Worm (Caenorhabditis elegans): ENCODE results near the gene W04B5.5.
"Not testable (repeated sequence)": the region's sequence is repeated elsewhere in the genome, so short reads cannot be mapped to it uniquely, and the experiment has no call there.

W04B5.5 gene

DNA sequence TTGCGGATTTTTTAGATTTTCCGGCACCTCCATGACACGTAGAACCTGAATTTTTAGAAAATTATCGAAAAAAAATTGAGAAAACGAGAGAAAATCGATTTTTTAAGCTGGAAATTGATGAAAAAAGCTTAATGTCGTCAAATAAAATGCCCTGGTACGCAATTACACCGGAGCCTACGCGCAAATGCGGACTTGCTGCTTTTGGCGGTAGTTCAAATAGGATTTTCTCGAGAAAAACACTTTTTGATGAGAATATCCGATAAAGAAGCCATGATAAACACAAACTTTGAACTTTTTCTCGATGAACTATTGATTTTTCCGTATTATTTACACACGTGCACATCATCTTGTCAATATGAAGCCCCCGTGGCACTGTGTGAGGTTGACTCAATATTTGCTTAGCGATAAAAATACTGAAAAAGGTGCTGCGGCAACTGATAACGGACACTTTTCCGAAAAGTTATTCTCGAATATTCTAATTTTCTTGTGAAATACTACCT lies at the start of gene W04B5.5, which contains the start of gene W04B5.3:
TSS of gene W04B5.5 (minus strand) at position 51 of the 500 bp plus-strand sequence.
TSS of gene W04B5.3 (plus strand) at position 356 of the 500 bp plus-strand sequence.
- TF ChIP-seq tbx-11 (GFP tag; IDR thresholded peaks at IDR 0.05): no peak
- no peak for TF ChIP-seq tbx-37 (GFP tag; conservative IDR thresholded peaks at IDR 0.05)
- peak; percentile 45 for TF ChIP-seq F13C5.2 (tag; optimal IDR thresholded peaks at IDR 0.05)
- 0 out of 2 replicates have a peak, but pooled peaks have one; percentile 19 for TF ChIP-seq flt-1 (GFP tag; IDR thresholded peaks at IDR 0.05)

DNA sequence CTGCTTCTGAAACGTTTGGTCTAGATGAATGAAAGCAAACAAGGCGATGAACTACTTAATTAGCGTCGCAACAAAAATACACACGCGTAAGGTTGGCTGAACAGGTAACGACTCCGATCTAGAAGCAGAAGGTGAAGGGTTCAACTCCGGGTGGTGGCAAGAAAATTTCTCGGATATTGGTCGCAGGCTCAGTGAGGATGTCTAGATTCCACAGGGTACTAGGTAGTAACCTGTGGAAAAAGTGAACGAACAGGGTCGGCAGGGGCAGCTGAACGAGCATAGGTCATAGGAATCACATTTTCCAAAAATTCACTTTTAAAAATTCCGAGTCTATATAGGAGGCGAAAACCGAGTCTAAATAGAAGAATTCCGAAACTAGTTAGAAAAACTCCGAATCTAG lies 42.4 kb upstream of the W04B5.5 start:
- 0 out of 2 replicates have a peak, but pooled peaks have one; percentile 16 for TF ChIP-seq pes-1 (GFP tag; IDR thresholded peaks at IDR 0.05)

DNA sequence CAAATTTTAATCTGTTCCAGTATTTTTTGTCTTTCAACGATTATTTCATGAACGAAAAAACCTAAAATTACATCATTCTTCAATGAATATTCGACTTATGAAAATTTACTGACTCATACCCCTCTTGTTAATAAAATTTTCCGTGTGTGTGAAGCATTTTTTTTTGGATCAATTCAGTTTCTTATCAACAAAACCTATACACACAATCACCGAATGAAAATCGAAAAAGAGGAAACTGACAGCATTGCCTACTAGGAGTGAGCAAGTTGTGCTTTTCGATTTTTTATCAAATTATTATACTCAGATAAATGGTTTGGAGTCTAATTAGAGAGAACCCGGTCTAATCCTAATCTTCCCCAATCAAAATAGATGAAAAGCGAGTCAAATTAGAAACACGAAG lies 40.7 kb upstream of the W04B5.5 start, which contains the start of gene E02H9.3:
TSS of gene E02H9.3 (plus strand) at position 301 of the 400 bp plus-strand sequence.
- TF ChIP-seq sea-1 (GFP tag; conservative IDR thresholded peaks at IDR 0.05); ets-7 (tag; optimal IDR thresholded peaks at IDR 0.05); aly-1 (tag; optimal IDR thresholded peaks at IDR 0.05): not testable (repeated sequence)

DNA sequence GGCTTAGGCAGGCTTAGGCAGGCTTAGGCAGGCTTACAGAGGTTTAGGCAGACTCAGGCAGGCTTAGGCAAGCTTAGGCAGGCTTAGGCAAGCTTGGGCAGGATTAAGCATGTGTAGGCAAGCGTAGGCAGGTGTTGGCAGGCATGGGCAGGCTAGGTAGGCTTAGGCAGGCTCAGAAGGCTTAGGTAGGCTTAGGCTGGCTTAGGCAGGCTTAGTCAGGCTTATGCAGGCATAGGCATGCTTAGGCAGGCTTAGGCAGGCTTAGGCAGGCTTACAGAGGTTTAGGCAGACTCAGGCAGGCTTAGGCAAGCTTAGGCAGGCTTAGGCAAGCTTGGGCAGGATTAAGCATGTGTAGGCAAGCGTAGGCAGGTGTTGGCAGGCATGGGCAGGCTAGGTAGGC lies 37.4 kb upstream of the W04B5.5 start:
- peak; percentile 69 for TF ChIP-seq ceh-36 (tag; optimal IDR thresholded peaks at IDR 0.05)

DNA sequence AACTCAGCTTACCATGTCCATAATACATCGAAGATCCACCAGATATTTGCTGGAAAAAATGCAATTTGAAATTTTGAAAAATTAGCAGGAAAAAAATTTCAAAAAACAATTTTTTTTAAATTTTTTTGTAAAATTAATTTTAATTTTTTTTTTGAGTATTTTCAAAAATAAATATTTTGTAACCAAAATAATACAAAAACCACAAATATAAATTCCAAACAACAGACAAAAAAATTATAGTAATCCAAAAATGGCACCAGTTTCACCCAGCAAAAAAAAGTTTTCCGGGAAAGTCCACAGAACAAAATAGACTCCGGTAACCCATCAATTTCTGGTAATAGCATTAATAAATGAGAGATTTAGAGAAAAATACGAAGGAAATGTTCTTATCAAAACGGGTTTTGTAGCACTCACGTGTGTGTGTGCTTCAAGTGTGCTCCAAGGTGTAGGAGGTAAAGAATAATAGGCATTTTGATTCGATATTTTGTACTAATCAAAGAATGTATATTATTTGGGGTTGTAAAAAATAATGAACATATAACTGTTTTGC lies 36.8 kb upstream of the W04B5.5 start, which contains the start of gene nhr-121:
TSS of gene nhr-121 (minus strand) at position 51 of the 550 bp plus-strand sequence.
- TF ChIP-seq tbx-11 (GFP tag; IDR thresholded peaks at IDR 0.05) (no peak), flt-1 (GFP tag; IDR thresholded peaks at IDR 0.05) (no peak), ama-1 (optimal IDR thresholded peaks at IDR 0.05) (no peak), hnd-1 (tag; optimal IDR thresholded peaks at IDR 0.05) (no peak), tbx-37 (GFP tag; conservative IDR thresholded peaks at IDR 0.05) (no peak), sea-1 (GFP tag; conservative IDR thresholded peaks at IDR 0.05) (no peak)

DNA sequence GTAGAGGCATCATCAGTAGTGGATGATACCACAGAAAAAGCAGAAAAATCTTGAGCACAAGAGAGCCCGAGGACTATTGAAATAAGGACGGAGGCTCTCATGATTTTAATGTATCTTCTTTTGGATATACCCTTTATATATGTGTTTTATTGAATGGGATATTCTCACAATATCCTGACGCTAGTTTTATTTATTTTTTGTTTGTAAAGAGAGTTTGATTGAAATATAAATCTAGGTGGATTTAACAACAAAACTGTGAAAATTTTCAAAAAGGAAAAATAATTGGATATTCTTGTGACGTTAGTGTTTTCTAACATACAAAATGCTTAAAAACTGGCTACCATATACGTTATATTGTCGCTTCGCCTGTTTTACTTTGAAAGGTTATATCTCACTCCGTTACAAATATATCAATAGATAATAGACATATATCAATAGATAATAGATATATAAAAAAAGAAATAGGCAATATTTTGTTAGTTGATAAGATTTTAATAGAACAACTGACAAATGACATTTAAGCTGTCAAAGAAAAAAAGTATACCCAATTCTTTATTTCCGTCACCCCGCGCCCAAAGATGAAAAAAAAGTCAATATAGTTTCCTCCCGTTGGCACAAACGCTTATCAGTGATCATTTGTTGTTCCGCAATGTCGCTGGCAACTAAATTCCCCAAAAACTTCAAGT lies 27.7 kb upstream of the W04B5.5 start, which contains the start of the genes E02H9.7 and klo-2:
TSS of gene E02H9.7 (minus strand) at position 101 of the 686 bp plus-strand sequence.
TSS of gene klo-2 (plus strand) at position 636 of the 686 bp plus-strand sequence.
- TF ChIP-seq pes-1 (GFP tag; IDR thresholded peaks at IDR 0.05) (no peak), sea-1 (GFP tag; conservative IDR thresholded peaks at IDR 0.05) (no peak), tra-4 (tag; optimal IDR thresholded peaks at IDR 0.05) (no peak), aly-1 (tag; optimal IDR thresholded peaks at IDR 0.05) (no peak), ama-1 (optimal IDR thresholded peaks at IDR 0.05) (no peak), B0310.2 (tag; optimal IDR thresholded peaks at IDR 0.05) (no peak), hmbx-1 (tag; optimal IDR thresholded peaks at IDR 0.05) (no peak), hmg-4 (GFP tag; optimal IDR thresholded peaks at IDR 0.05) (no peak), tbx-11 (GFP tag; IDR thresholded peaks at IDR 0.05) (no peak), scrt-1 (GFP tag; IDR thresholded peaks at IDR 0.05) (no peak), tbx-37 (GFP tag; conservative IDR thresholded peaks at IDR 0.05) (no peak), F13C5.2 (tag; optimal IDR thresholded peaks at IDR 0.05) (no peak), ceh-36 (tag; optimal IDR thresholded peaks at IDR 0.05) (no peak)

DNA sequence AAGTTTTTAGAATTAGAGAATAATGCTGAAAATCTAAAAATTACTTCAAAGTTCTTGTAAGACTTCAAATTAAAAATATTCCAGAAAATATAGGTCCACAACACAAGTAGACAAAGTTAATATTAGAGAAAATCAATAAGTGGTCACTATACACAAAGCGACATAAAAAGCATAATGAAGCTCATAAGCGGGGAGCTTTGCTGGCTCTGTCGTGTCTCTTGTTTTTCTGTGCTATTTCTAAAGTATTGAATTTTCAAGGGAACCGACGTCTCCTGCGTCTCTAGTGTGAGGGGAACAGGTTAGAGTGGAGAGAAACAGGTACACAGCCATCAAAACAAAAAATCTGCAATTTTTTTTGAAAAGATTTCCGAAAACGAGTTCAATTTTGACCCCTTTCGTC lies 20.5 kb upstream of the W04B5.5 start, which contains the start of gene E02H9.13:
TSS of gene E02H9.13 (minus strand) at position 199 of the 400 bp plus-strand sequence.
- TF ChIP-seq ets-7 (tag; optimal IDR thresholded peaks at IDR 0.05) (no peak), aly-1 (tag; optimal IDR thresholded peaks at IDR 0.05) (no peak), ama-1 (optimal IDR thresholded peaks at IDR 0.05) (no peak), pes-1 (GFP tag; IDR thresholded peaks at IDR 0.05) (no peak), hmbx-1 (tag; optimal IDR thresholded peaks at IDR 0.05) (no peak), tbx-11 (GFP tag; IDR thresholded peaks at IDR 0.05) (no peak)

DNA sequence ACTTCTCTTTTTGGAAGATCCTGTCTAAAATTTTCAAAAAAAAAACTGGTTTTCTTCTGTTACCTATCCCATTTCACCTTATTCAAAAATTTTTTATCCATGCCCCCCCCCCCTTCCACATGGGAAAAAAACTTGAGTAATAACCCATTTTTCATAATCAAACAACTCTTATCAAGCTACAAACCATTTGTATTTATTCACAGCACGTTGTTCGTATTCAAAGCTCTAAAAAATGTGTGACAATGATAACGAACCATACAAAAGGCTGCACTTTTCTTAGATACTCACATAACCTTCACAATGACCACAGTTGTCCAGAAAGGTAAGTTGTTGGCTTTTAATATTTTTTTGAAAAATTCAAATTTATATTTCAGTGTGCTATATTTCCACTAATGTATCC lies 17.8 kb upstream of the W04B5.5 start, which contains the start of gene E02H9.6:
TSS of gene E02H9.6 (plus strand) at position 301 of the 400 bp plus-strand sequence.
- TF ChIP-seq pes-1 (GFP tag; IDR thresholded peaks at IDR 0.05); tbx-37 (GFP tag; conservative IDR thresholded peaks at IDR 0.05); flt-1 (GFP tag; IDR thresholded peaks at IDR 0.05): not testable (repeated sequence)

DNA sequence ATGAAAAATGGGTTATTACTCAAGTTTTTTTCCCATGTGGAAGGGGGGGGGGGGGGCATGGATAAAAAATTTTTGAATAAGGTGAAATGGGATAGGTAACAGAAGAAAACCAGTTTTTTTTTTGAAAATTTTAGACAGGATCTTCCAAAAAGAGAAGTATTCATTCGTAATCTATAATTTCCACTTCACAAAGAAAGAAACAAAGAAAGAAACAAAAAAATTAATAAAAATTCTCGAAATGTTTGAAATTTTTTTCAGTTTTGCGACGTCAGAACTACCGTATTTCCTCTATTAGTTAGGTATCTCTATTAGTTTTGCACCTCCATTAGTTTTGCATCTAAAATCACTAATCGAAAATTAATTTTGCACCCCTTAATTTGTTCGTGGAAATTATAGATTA lies 17.4 kb upstream of the W04B5.5 start, which contains the start of gene W04B5.6:
TSS of gene W04B5.6 (minus strand) at position 101 of the 400 bp plus-strand sequence.
- not testable (repeated sequence) for TF ChIP-seq scrt-1 (GFP tag; IDR thresholded peaks at IDR 0.05); pes-1 (GFP tag; IDR thresholded peaks at IDR 0.05); ceh-13 (GFP tag; optimal IDR thresholded peaks at IDR 0.05)
